Fruit fly (Drosophila melanogaster) whole organism: ENCODE results near the gene eco.
A peak's percentile ranks its signal among the peaks of the same experiment; 100 is the strongest.

Experiments used
- CG8478 ChIP-seq: fragments of >200 bp; optimal IDR thresholded peaks from 2 replicates; lab custom pipeline; 2018; ENCODE audit warnings: inconsistent platforms
- psq ChIP-seq: fragments of >200 bp; optimal IDR thresholded peaks from 2 replicates; lab custom pipeline; 2017
- usp ChIP-seq: fragments of >200 bp; optimal IDR thresholded peaks from 2 replicates; lab custom pipeline; 2017; ENCODE audit warnings: missing biosample characterization, missing genetic modification characterization, mixed read lengths

DNA sequence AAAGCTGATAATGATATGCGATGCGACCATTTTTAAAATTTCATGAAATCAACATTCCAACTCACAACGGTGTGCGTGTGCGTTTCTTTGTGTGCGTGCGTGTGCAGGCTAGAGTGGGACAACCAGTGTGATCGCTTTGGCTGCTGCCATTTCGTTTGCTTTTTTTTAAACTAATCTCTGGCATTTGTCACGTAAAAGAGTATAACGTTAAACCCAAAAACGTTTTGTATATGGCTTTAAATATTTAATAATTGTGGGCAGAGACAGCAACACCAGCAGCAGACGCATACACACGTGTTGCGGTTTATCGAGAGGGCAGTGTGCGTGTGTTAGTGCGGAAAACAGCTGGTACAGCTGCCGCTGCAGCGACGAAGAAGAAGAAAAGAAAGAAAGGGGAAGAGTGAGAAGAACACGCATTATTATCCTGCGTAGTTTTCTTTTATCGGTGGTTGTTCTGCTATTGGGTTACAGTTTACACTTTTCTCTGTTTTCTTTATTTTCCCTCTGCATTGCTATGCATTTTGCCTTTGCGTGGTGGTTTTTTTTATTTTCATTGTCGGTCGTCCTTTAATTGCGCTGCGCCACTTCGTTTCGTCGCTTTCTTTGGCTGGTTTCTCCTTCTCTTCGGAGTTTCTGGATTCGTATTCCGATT lies 31.2 kb upstream of the eco start:
- TF ChIP-seq CG8478 (peak; percentile 79), psq (lab: Kevin White, UChicago) (no peak), usp (GFP tag; lab: Kevin White, UChicago) (no peak)
